Fruit fly (Drosophila melanogaster) whole organism, wandering third instar larva: ENCODE data around the gene Myo95E.

Source experiments
- Abd-B ChIP-seq: fragments of >200 bp; optimal IDR thresholded peaks from 2 replicates; lab custom pipeline; 2017; ENCODE audit warnings: missing biosample characterization, missing genetic modification characterization
- CG32264 ChIP-seq: fragments of 200-800 bp; sonication (Bioruptor generic); optimal IDR thresholded peaks from 2 replicates; lab custom pipeline; 2016; ENCODE audit warnings: missing biosample characterization, missing genetic modification characterization
- CG9705 ChIP-seq: fragments of 200-800 bp; sonication (Bioruptor generic); optimal IDR thresholded peaks from 2 replicates; lab custom pipeline; 2018; ENCODE audit warnings: missing biosample characterization, mild to moderate bottlenecking, missing genetic modification characterization
- CrebA ChIP-seq: fragments of 200-800 bp; sonication (Bioruptor generic); optimal IDR thresholded peaks from 2 replicates; lab custom pipeline; 2016; ENCODE audit warnings: missing biosample characterization, mild to moderate bottlenecking, missing genetic modification characterization, borderline replicate concordance
- Dfd ChIP-seq: fragments of >200 bp; optimal IDR thresholded peaks from 2 replicates; lab custom pipeline; 2017; ENCODE audit warnings: missing biosample characterization, missing genetic modification characterization
- Dif ChIP-seq: fragments of 200-275, 200-300 bp; sonication (Bioruptor generic); optimal IDR thresholded peaks from 2 replicates; lab custom pipeline; 2018; ENCODE audit warnings: missing biosample characterization, missing genetic modification characterization; ENCODE audit not compliant: partially characterized antibody
- GATAd ChIP-seq: sonication (Bioruptor generic); optimal IDR thresholded peaks from 2 replicates; lab custom pipeline; 2016; ENCODE audit warnings: missing biosample characterization, missing genetic modification characterization
- HLH106 ChIP-seq: fragments of 200-800 bp; optimal IDR thresholded peaks from 3 replicates; lab custom pipeline; 2019; ENCODE audit warnings: missing biosample characterization, mild to moderate bottlenecking, missing genetic modification characterization, moderate library complexity
- Hnf4 ChIP-seq: fragments of 200-800 bp; sonication (Bioruptor generic); optimal IDR thresholded peaks from 2 replicates; lab custom pipeline; 2016; ENCODE audit warnings: missing biosample characterization, mild to moderate bottlenecking, missing genetic modification characterization
- Hr78 ChIP-seq: fragments of >200 bp; optimal IDR thresholded peaks from 2 replicates; lab custom pipeline; 2017; ENCODE audit warnings: missing biosample characterization, missing genetic modification characterization
- Hr83 ChIP-seq: fragments of 200-300 bp; sonication (Bioruptor generic); optimal IDR thresholded peaks from 2 replicates; lab custom pipeline; 2016; ENCODE audit warnings: missing biosample characterization, mild to moderate bottlenecking, missing genetic modification characterization, moderate library complexity; ENCODE audit not compliant: poor library complexity, severe bottlenecking
- Jra ChIP-seq: sonication (Bioruptor generic); optimal IDR thresholded peaks from 2 replicates; lab custom pipeline; 2016; ENCODE audit warnings: missing biosample characterization, missing genetic modification characterization
- Mio ChIP-seq: sonication (Bioruptor generic); optimal IDR thresholded peaks from 2 replicates; lab custom pipeline; 2016; ENCODE audit warnings: missing biosample characterization, missing genetic modification characterization
- Myc ChIP-seq: fragments of >200 bp; optimal IDR thresholded peaks from 2 replicates; lab custom pipeline; 2017
- N ChIP-seq: fragments of >200 bp; optimal IDR thresholded peaks from 2 replicates; lab custom pipeline; 2018; ENCODE audit warnings: missing biosample characterization, missing external identifiers, missing genetic modification characterization
- OdsH ChIP-seq: fragments of 200-800 bp; sonication (Bioruptor generic); optimal IDR thresholded peaks from 2 replicates; lab custom pipeline; 2016; ENCODE audit warnings: missing biosample characterization, mild to moderate bottlenecking, missing genetic modification characterization
- Rel ChIP-seq, 2 experiments: fragments of 200-800 bp; sonication (Bioruptor generic) in 1 of 2; optimal IDR thresholded peaks; 2 replicates in 1 of 2; 3 replicates in 1 of 2; lab custom pipeline; 2016 to 2019; ENCODE audit warnings: mild to moderate bottlenecking in 2 of 2, missing biosample characterization in 2 of 2, missing genetic modification characterization in 2 of 2, moderate library complexity in 1 of 2
- Sp1 ChIP-seq: fragments of 200-800 bp; sonication (Bioruptor generic); optimal IDR thresholded peaks from 3 replicates; lab custom pipeline; 2019; ENCODE audit warnings: missing biosample characterization, mild to moderate bottlenecking, missing genetic modification characterization, moderate library complexity
- Vsx2 ChIP-seq: fragments of 200-300, 225-300 bp; sonication (Bioruptor generic); optimal IDR thresholded peaks from 2 replicates; lab custom pipeline; 2018; ENCODE audit warnings: missing biosample characterization, missing genetic modification characterization; ENCODE audit not compliant: partially characterized antibody
- br ChIP-seq: fragments of 200-800 bp; sonication (Bioruptor generic); optimal IDR thresholded peaks from 2 replicates; lab custom pipeline; 2016; ENCODE audit warnings: missing biosample characterization, missing genetic modification characterization
- brk ChIP-seq: fragments of 200-800 bp; sonication (Bioruptor generic); optimal IDR thresholded peaks from 2 replicates; lab custom pipeline; 2016; ENCODE audit warnings: missing biosample characterization, mild to moderate bottlenecking, missing genetic modification characterization
- dl ChIP-seq, 2 experiments: fragments of 175-275, 200-275 bp in 1 of 2; fragments of 200-275 bp in 1 of 2; sonication (Bioruptor generic); optimal IDR thresholded peaks; lab custom pipeline; 2018; ENCODE audit warnings: mild to moderate bottlenecking in 2 of 2, missing biosample characterization in 2 of 2, missing genetic modification characterization in 2 of 2, moderate library complexity in 2 of 2; ENCODE audit not compliant: partially characterized antibody in 2 of 2, insufficient read depth in 1 of 2
- dmrt93B ChIP-seq: fragments of 200-800 bp; sonication (Bioruptor generic); optimal IDR thresholded peaks from 2 replicates; lab custom pipeline; 2018; ENCODE audit warnings: missing biosample characterization, mild to moderate bottlenecking, missing genetic modification characterization
- dsf ChIP-seq: sonication (Bioruptor generic); optimal IDR thresholded peaks from 2 replicates; lab custom pipeline; 2016; ENCODE audit warnings: missing biosample characterization, missing genetic modification characterization, borderline replicate concordance
- ey ChIP-seq: fragments of 200-800 bp; sonication (Bioruptor generic); optimal IDR thresholded peaks from 2 replicates; lab custom pipeline; 2016; ENCODE audit warnings: missing biosample characterization, missing genetic modification characterization
- foxo ChIP-seq, 2 experiments: fragments of 200-800 bp; sonication (Bioruptor generic); optimal IDR thresholded peaks; 2 replicates in 1 of 2; 3 replicates in 1 of 2; lab custom pipeline; 2016 to 2017; ENCODE audit warnings: missing biosample characterization in 2 of 2, missing genetic modification characterization in 2 of 2
- fru ChIP-seq: fragments of 200-800 bp; sonication (Bioruptor generic); optimal IDR thresholded peaks from 3 replicates; lab custom pipeline; 2016; ENCODE audit warnings: missing biosample characterization, mild to moderate bottlenecking, missing genetic modification characterization
- h ChIP-seq: fragments of 200-800 bp; sonication (Bioruptor generic); optimal IDR thresholded peaks from 3 replicates; lab custom pipeline; 2016; ENCODE audit warnings: missing biosample characterization, mild to moderate bottlenecking, missing genetic modification characterization
- jim ChIP-seq: fragments of 175-275, 200-325 bp; sonication (Bioruptor generic); optimal IDR thresholded peaks from 2 replicates; lab custom pipeline; 2016; ENCODE audit warnings: missing biosample characterization, mild to moderate bottlenecking, missing genetic modification characterization
- lola ChIP-seq: fragments of >200 bp; optimal IDR thresholded peaks from 2 replicates; lab custom pipeline; 2017; ENCODE audit warnings: missing biosample characterization, missing genetic modification characterization
- pan ChIP-seq: fragments of >200 bp; optimal IDR thresholded peaks from 2 replicates; lab custom pipeline; 2017
- psq ChIP-seq: fragments of 200-800 bp; sonication (Bioruptor generic); optimal IDR thresholded peaks from 3 replicates; lab custom pipeline; 2017; ENCODE audit warnings: missing biosample characterization, mild to moderate bottlenecking, missing genetic modification characterization, moderate library complexity
- rgr ChIP-seq: fragments of 200-800 bp; sonication (Bioruptor generic); optimal IDR thresholded peaks from 3 replicates; lab custom pipeline; 2016; ENCODE audit warnings: missing biosample characterization, mild to moderate bottlenecking, missing genetic modification characterization
- sage ChIP-seq: fragments of 200-800 bp; sonication (Bioruptor generic); optimal IDR thresholded peaks from 2 replicates; lab custom pipeline; 2016; ENCODE audit warnings: missing biosample characterization, mild to moderate bottlenecking, missing genetic modification characterization
- tai ChIP-seq: sonication (Bioruptor generic); optimal IDR thresholded peaks from 2 replicates; lab custom pipeline; 2016; ENCODE audit warnings: missing biosample characterization, missing genetic modification characterization
- usp ChIP-seq: fragments of >200 bp; optimal IDR thresholded peaks from 2 replicates; lab custom pipeline; 2017; ENCODE audit warnings: missing biosample characterization, missing genetic modification characterization
- woc ChIP-seq: sonication (Bioruptor generic); optimal IDR thresholded peaks from 2 replicates; lab custom pipeline; 2016; ENCODE audit warnings: missing biosample characterization, mild to moderate bottlenecking, missing genetic modification characterization

The Myo95E gene

DNA sequence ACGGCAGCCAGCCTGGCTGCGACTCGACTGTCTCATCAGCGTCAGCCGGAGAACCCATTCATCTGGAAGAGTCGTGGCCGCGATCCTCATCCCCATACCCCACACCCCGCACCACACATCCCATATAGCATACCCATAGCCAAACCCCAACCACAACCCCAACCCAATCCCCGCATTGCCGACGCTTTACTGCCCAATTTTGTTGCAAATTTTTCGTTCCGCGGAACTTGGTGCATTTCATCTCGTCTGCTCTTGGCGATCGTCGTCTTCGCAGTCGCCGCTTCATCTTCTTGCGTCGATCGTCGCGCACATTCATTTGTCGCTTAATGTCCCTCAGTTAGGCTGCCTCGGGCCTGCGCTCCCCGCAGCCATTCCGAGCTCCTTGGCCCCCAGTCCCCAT, 17.9 kb downstream of the Myo95E start:
- TF ChIP-seq CG9705 (GFP tag; lab: Kevin White, UChicago) (no peak), pan (lab: Kevin White, UChicago) (no peak), CG32264 (GFP tag; lab: Kevin White, UChicago) (no peak), psq (no peak), N (GFP tag; lab: Kevin White, UChicago) (no peak), tai (GFP tag; lab: Kevin White, UChicago) (no peak), dl (GFP tag; optimal IDR thresholded peaks at IDR 0.05; lab: Kevin White, UChicago; ENCODE audit: insufficient read depth in 1 of 2, partially characterized antibody in 2 of 2) (no peak), fru (GFP tag; lab: Kevin White, UChicago) (no peak), rgr (GFP tag; lab: Kevin White, UChicago) (no peak), jim (GFP tag; lab: Kevin White, UChicago) (no peak), Mio (GFP tag; lab: Kevin White, UChicago) (no peak), Hr83 (GFP tag; lab: Kevin White, UChicago) (no peak), HLH106 (no peak), GATAd (no peak), Rel (GFP tag; optimal IDR thresholded peaks at IDR 0.05; lab: Kevin White, UChicago) (no peak), Rel (tag; optimal IDR thresholded peaks at IDR 0.05; lab: Kevin White, UChicago) (no peak)

DNA sequence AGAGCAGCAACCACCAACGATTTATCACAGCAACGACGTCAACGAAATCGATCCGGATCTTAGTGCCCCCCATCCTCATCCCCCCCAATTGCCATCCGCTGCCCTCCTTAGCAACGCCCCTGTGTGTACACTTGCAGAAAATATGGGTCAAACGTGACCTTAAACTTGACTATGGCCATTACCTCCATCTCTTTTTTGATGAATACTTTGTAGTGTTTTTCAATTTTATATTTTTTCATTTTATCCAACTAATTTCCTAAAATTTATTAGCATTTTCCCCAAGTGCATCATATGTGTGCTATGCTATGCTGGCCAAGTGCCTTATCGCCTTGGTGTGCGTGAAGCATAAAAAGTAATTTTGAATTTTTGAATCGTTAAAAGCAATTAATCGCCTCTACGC, 18.3 kb downstream of the Myo95E start:
- TF ChIP-seq Jra (GFP tag; lab: Kevin White, UChicago) (peak; percentile 80), sage (GFP tag; lab: Kevin White, UChicago) (peak; percentile 76), rgr (GFP tag; lab: Kevin White, UChicago) (peak; percentile 89), fru (GFP tag; lab: Kevin White, UChicago) (peak; percentile 91), HLH106 (peak; percentile 87), pan (lab: Kevin White, UChicago) (no peak), dsf (GFP tag; lab: Kevin White, UChicago) (peak; percentile 25), jim (GFP tag; lab: Kevin White, UChicago) (no peak), dmrt93B (peak; percentile 64), Abd-B (no peak), Hr78 (GFP tag; lab: Kevin White, UChicago) (no peak), Hnf4 (GFP tag; lab: Kevin White, UChicago) (peak; percentile 86), psq (peak; percentile 77), ey (peak; percentile 86), CG9705 (GFP tag; lab: Kevin White, UChicago) (peak; percentile 68), lola (GFP tag; lab: Kevin White, UChicago) (no peak), CG32264 (GFP tag; lab: Kevin White, UChicago) (peak; percentile 82), Mio (GFP tag; lab: Kevin White, UChicago) (no peak), usp (GFP tag; lab: Kevin White, UChicago) (no peak), woc (peak; percentile 71), foxo (GFP tag; optimal IDR thresholded peaks at IDR 0.05; lab: Kevin White, UChicago) (peak; percentile 13 to 90), Dif (GFP tag; lab: Kevin White, UChicago) (no peak), Rel (GFP tag; optimal IDR thresholded peaks at IDR 0.05; lab: Kevin White, UChicago) (no peak), Rel (tag; optimal IDR thresholded peaks at IDR 0.05; lab: Kevin White, UChicago) (peak; percentile 47), br (GFP tag; lab: Kevin White, UChicago) (peak; percentile 87), Hr83 (GFP tag; lab: Kevin White, UChicago) (peak; percentile 5), Sp1 (GFP tag; lab: Kevin White, UChicago) (peak; percentile 88), Dfd (GFP tag; lab: Kevin White, UChicago) (no peak), OdsH (peak; percentile 87), N (GFP tag; lab: Kevin White, UChicago) (no peak), brk (GFP tag; lab: Kevin White, UChicago) (peak; percentile 83), GATAd (no peak), dl (GFP tag; optimal IDR thresholded peaks at IDR 0.05; lab: Kevin White, UChicago; ENCODE audit: insufficient read depth in 1 of 2, partially characterized antibody in 2 of 2) (no peak), Myc (lab: Kevin White, UChicago) (no peak), h (peak; percentile 93), tai (GFP tag; lab: Kevin White, UChicago) (no peak)
- TF ChIP-seq, all 38 proteins: peak for 21

DNA sequence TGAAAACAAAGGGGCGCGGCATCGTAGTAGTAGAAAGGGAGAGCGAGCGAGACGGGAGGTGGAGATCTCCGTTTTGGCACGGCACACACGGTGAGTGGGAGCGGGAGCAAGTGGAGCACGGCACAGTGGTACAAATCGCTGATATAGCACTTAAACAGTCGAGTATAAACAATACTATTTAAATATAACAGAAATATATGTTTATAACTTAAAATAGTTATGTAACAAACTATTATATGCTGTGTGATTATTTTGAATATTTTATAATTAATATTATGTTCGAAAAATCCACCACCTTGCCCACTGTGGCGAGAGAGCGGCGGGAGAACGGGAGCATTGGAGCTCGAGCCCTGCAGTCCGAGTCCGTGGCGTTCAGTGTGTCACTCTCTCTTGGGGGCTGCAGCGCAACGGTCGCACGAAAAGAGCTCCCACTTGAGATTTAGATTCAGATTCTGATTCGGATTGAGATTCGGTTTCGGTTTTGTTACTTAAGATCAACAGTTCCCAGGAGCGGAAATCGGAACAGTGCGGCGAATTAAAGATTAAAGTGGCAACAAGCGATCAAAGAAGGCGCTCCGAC, 20.2 kb downstream of the Myo95E start, which contains the start of gene Kal1:
Gene Kal1, plus strand, starts transcription at position 383 of the 580 bp plus-strand sequence.
- no peak for TF ChIP-seq Myc (lab: Kevin White, UChicago)
- TF ChIP-seq CrebA (GFP tag; lab: Kevin White, UChicago): no peak
- TF ChIP-seq Mio (GFP tag; lab: Kevin White, UChicago): peak; percentile 60
- TF ChIP-seq jim (GFP tag; lab: Kevin White, UChicago): no peak
- TF ChIP-seq Dfd (GFP tag; lab: Kevin White, UChicago): no peak
- TF ChIP-seq fru (GFP tag; lab: Kevin White, UChicago): peak; percentile 96
- no peak for TF ChIP-seq usp (GFP tag; lab: Kevin White, UChicago)
- no peak for TF ChIP-seq N (GFP tag; lab: Kevin White, UChicago)
- TF ChIP-seq Hr83 (GFP tag; lab: Kevin White, UChicago): no peak
- peak; percentile 95 for TF ChIP-seq sage (GFP tag; lab: Kevin White, UChicago)
- TF ChIP-seq rgr (GFP tag; lab: Kevin White, UChicago): peak; percentile 98
- peak; percentile 94 for TF ChIP-seq dmrt93B
- peak; percentile 72 for TF ChIP-seq dsf (GFP tag; lab: Kevin White, UChicago)
- no peak for TF ChIP-seq pan (lab: Kevin White, UChicago)
- TF ChIP-seq brk (GFP tag; lab: Kevin White, UChicago): peak; percentile 96
- TF ChIP-seq Jra (GFP tag; lab: Kevin White, UChicago): peak; percentile 80
- TF ChIP-seq Rel (GFP tag; optimal IDR thresholded peaks at IDR 0.05; lab: Kevin White, UChicago): peak; percentile 98
- TF ChIP-seq Rel (tag; optimal IDR thresholded peaks at IDR 0.05; lab: Kevin White, UChicago): peak; percentile 88
- peak in 1 of 2 experiments; percentile 50 for TF ChIP-seq dl (GFP tag; optimal IDR thresholded peaks at IDR 0.05; lab: Kevin White, UChicago; ENCODE audit: insufficient read depth in 1 of 2, partially characterized antibody in 2 of 2)
- no peak for TF ChIP-seq Abd-B
- TF ChIP-seq GATAd: no peak
- peak; percentile 98 for TF ChIP-seq HLH106
- TF ChIP-seq CG9705 (GFP tag; lab: Kevin White, UChicago): peak; percentile 91
- peak; percentile 98 for TF ChIP-seq OdsH
- no peak for TF ChIP-seq Vsx2 (GFP tag; lab: Kevin White, UChicago)
- TF ChIP-seq Sp1 (GFP tag; lab: Kevin White, UChicago): peak; percentile 99
- TF ChIP-seq foxo (GFP tag; optimal IDR thresholded peaks at IDR 0.05; lab: Kevin White, UChicago): peak; percentile 7 to 98
- TF ChIP-seq Dif (GFP tag; lab: Kevin White, UChicago): peak; percentile 55
- no peak for TF ChIP-seq lola (GFP tag; lab: Kevin White, UChicago)
- peak; percentile 96 for TF ChIP-seq psq
